Worm (Caenorhabditis elegans): Measurements from ENCODE around the gene F54F7.10.

F54F7.10 gene

DNA sequence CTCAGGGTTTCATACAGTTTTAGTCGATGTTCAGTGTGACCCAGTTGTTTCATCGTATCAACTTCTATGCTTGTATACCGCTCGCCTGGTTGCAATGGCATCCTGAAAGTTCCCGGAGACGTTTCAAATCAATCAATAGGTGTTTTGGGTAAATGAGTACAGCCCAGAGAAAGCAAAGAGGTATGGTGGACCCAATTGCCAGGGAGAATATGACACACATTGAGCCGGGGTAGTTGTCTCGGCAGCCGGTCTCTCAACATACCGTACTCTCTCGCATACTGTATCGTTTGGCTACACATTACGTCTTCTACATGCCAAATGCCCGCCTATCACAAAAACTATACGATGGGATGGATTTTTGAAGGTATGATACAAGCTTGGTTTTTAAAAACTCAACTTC is 34.6 kb downstream of the F54F7.10 start, which contains the start of gene Y62H9A.9:
Y62H9A.9 (minus strand) TSS at position 101 of the 400 bp plus-strand sequence.
- TF ChIP-seq ztf-29 (GFP tag; IDR thresholded peaks at IDR 0.05): no peak
- TF ChIP-seq klf-2 (GFP tag; conservative IDR thresholded peaks at IDR 0.05): no peak
- no peak for TF ChIP-seq med-1 (GFP tag; optimal IDR thresholded peaks at IDR 0.05; ENCODE audit: insufficient read depth)
- TF ChIP-seq cog-1 (tag; optimal IDR thresholded peaks at IDR 0.05): no peak
- TF ChIP-seq ztf-23 (GFP tag; IDR thresholded peaks at IDR 0.05): no peak
- TF ChIP-seq flt-1 (GFP tag; IDR thresholded peaks at IDR 0.05): no peak
- TF ChIP-seq tab-1 (GFP tag; IDR thresholded peaks at IDR 0.05): no peak
- no peak for TF ChIP-seq T22C8.4 (GFP tag; IDR thresholded peaks at IDR 0.05)
- TF ChIP-seq ref-1 (GFP tag; conservative IDR thresholded peaks at IDR 0.05): no peak

DNA sequence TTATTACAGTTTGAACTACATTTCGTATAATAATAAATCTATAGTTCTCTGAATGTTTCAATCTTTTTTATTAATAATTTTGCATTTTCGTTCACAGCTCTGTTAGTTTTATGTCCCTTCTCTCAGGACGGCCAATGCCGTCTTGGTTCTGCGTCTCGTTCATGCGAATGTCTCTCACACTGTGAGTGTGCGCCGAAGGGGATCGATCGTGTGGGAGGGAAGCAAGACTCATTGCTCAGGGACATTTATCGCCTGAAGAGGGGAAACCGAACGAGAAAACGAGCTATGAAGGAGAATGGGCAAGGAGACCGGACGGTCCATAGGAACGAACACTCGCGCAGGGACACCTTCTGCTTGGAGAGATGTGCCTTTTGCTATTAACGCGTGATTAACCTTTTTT is 35.6 kb downstream of the F54F7.10 start:
- no peak; the same call in none of the 2 replicates for TF ChIP-seq T22C8.4 (GFP tag; IDR thresholded peaks at IDR 0.05)
- TF ChIP-seq tab-1 (GFP tag; IDR thresholded peaks at IDR 0.05): no peak
- no peak for TF ChIP-seq ref-1 (GFP tag; conservative IDR thresholded peaks at IDR 0.05)
- TF ChIP-seq flt-1 (GFP tag; IDR thresholded peaks at IDR 0.05): no peak
- no peak for TF ChIP-seq cog-1 (tag; optimal IDR thresholded peaks at IDR 0.05)
- TF ChIP-seq ztf-29 (GFP tag; IDR thresholded peaks at IDR 0.05): no peak
- TF ChIP-seq med-1 (GFP tag; optimal IDR thresholded peaks at IDR 0.05; ENCODE audit: insufficient read depth): no peak
- TF ChIP-seq klf-2 (GFP tag; conservative IDR thresholded peaks at IDR 0.05): no peak
- TF ChIP-seq ztf-23 (GFP tag; IDR thresholded peaks at IDR 0.05): no peak

DNA sequence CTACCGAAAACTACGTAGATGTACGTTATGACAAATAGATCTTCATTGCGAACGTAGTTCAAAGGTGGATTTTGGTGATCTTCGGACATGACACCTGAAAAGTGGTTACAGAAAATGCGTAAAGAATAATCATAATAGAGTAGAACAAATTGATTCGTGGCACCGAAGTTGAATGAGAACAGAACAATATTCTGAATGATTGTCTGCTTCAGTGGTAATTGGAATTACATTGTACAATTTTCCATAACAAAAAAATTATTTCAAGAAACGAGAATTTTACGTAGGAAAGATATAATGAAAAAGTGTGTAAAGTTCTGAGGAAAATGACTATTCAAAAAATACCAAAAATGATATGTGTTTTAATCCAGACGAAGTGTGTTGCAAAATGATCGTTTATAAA is 39.3 kb downstream of the F54F7.10 start, which contains the start of gene Y62H9A.10:
Y62H9A.10 (minus strand) TSS at position 101 of the 400 bp plus-strand sequence.
- TF ChIP-seq klf-2 (GFP tag; conservative IDR thresholded peaks at IDR 0.05): no peak
- TF ChIP-seq ztf-23 (GFP tag; IDR thresholded peaks at IDR 0.05): no peak
- TF ChIP-seq flt-1 (GFP tag; IDR thresholded peaks at IDR 0.05): no peak
- TF ChIP-seq ref-1 (GFP tag; conservative IDR thresholded peaks at IDR 0.05): no peak
- TF ChIP-seq tab-1 (GFP tag; IDR thresholded peaks at IDR 0.05): no peak
- TF ChIP-seq ztf-29 (GFP tag; IDR thresholded peaks at IDR 0.05): no peak
- TF ChIP-seq med-1 (GFP tag; optimal IDR thresholded peaks at IDR 0.05; ENCODE audit: insufficient read depth): no peak
- TF ChIP-seq cog-1 (tag; optimal IDR thresholded peaks at IDR 0.05): no peak
- no peak for TF ChIP-seq T22C8.4 (GFP tag; IDR thresholded peaks at IDR 0.05)

DNA sequence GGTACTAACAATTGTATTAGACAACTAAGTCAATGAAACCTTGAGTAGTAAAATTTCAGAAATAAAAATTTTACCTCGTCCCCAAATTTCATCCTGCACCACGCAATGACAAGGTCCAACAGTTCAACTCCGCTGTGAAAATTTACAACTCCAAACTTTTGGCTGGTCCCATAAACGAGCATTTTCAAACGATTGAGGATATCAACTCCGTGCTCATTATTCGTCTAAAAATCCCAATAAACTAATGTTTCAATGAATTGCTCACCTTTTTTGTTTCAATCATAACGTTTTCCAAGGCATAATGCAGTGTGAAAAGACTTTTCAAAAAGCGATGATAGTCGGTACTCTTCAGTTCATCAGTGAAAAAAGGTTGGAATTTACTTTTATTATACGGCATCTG is 43.2 kb downstream of the F54F7.10 start:
- no peak for TF ChIP-seq med-1 (GFP tag; optimal IDR thresholded peaks at IDR 0.05; ENCODE audit: insufficient read depth)
- no peak for TF ChIP-seq T22C8.4 (GFP tag; IDR thresholded peaks at IDR 0.05)
- TF ChIP-seq ztf-23 (GFP tag; IDR thresholded peaks at IDR 0.05): no peak
- no peak for TF ChIP-seq ref-1 (GFP tag; conservative IDR thresholded peaks at IDR 0.05)
- no peak for TF ChIP-seq flt-1 (GFP tag; IDR thresholded peaks at IDR 0.05)
- no peak for TF ChIP-seq klf-2 (GFP tag; conservative IDR thresholded peaks at IDR 0.05)
- no peak for TF ChIP-seq ztf-29 (GFP tag; IDR thresholded peaks at IDR 0.05)
- TF ChIP-seq tab-1 (GFP tag; IDR thresholded peaks at IDR 0.05): no peak
- no peak for TF ChIP-seq cog-1 (tag; optimal IDR thresholded peaks at IDR 0.05)

DNA sequence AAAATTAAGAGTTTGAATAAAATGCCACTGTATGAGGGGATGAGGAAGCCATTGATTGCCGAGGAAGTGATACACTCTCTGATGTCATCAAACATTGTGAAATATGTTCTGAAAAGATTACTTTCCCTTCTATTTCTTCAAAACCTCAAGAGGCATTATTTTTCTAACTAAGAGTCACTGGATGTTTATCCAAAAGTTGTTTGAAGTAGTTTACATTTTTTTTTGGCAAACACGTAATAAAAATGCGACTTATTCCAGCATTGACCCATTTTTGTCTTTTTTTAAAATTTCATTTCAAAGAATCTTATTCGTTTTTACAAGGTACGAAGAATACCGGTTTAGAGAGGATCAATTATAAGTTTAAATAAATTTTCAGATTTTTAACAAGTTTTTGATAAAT is 43.9 kb downstream of the F54F7.10 start, which contains the start of gene Y62H9A.11:
Y62H9A.11 (minus strand) TSS at position 101 of the 400 bp plus-strand sequence.
- TF ChIP-seq T22C8.4 (GFP tag; IDR thresholded peaks at IDR 0.05) (no peak), ztf-23 (GFP tag; IDR thresholded peaks at IDR 0.05) (no peak), tab-1 (GFP tag; IDR thresholded peaks at IDR 0.05) (no peak), cog-1 (tag; optimal IDR thresholded peaks at IDR 0.05) (no peak), flt-1 (GFP tag; IDR thresholded peaks at IDR 0.05) (no peak), med-1 (GFP tag; optimal IDR thresholded peaks at IDR 0.05; ENCODE audit: insufficient read depth) (no peak)

DNA sequence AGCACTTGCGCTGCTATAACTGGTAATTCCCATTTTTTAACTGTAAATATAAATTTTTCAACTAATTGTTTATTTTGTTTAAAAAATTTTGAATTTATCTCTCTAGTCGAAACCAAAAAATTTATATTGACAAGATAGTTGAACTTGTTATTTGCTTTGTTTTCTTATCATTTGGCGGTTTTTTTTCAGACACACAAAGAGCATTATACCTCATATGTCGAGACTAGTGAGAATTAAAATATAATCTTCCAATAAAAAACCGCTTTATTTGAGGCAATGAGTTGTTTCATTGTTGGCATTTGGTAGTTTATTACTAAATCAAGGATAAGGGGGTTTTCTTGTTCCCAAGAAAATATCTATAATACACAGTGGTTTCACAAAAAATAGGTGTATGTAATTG is 44.8 kb downstream of the F54F7.10 start:
- no peak for TF ChIP-seq cog-1 (tag; optimal IDR thresholded peaks at IDR 0.05)
- TF ChIP-seq ztf-29 (GFP tag; IDR thresholded peaks at IDR 0.05): no peak
- TF ChIP-seq klf-2 (GFP tag; conservative IDR thresholded peaks at IDR 0.05): no peak
- TF ChIP-seq tab-1 (GFP tag; IDR thresholded peaks at IDR 0.05): no peak
- TF ChIP-seq med-1 (GFP tag; optimal IDR thresholded peaks at IDR 0.05; ENCODE audit: insufficient read depth): no peak
- TF ChIP-seq ref-1 (GFP tag; conservative IDR thresholded peaks at IDR 0.05): no peak
- TF ChIP-seq ztf-23 (GFP tag; IDR thresholded peaks at IDR 0.05): no peak
- TF ChIP-seq flt-1 (GFP tag; IDR thresholded peaks at IDR 0.05): no peak
- no peak for TF ChIP-seq T22C8.4 (GFP tag; IDR thresholded peaks at IDR 0.05)

DNA sequence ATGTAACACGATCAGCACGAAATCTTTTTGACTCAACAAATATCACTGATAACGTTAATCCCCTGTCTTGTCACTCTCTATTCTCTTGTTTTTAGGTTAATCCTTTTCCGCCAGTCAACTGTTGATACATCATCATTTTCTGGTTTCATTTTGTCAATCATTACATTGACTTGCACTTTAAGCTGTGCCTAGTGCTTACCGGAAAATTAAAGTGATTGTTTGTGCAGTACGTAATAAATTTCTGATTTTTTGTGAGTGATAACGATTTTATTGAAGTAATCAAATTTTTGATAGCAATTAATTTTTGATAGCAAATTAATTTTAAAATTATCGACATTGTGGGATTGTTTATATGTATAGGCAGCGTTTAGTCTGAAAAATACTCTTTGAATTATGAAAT is 45.8 kb downstream of the F54F7.10 start:
- TF ChIP-seq med-1 (GFP tag; optimal IDR thresholded peaks at IDR 0.05; ENCODE audit: insufficient read depth) (no peak), cog-1 (tag; optimal IDR thresholded peaks at IDR 0.05) (no peak), ztf-23 (GFP tag; IDR thresholded peaks at IDR 0.05) (no peak), ztf-29 (GFP tag; IDR thresholded peaks at IDR 0.05) (no peak)

DNA sequence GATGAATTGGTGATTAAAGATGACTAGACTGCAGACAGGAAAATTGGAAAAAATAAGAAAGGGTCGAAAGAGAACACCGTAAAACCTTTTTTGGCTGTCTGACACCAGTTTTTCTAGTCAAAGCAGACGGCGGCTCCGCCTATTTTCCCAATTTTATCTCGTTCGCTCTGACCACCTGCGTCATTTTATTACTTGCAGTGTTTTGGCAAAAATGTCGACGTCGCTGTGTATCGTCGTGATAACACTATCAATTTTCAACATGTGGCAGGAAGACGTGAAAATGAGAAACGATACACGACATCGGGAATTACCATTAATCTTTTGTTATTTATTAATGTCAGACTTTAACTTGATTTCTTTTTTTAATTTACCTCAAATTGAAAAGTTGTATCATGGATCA is 46.6 kb downstream of the F54F7.10 start, which contains the start of gene Y62H9A.15:
Y62H9A.15 (minus strand) TSS at position 100 of the 400 bp plus-strand sequence.
- TF ChIP-seq tab-1 (GFP tag; IDR thresholded peaks at IDR 0.05) (no peak), med-1 (GFP tag; optimal IDR thresholded peaks at IDR 0.05; ENCODE audit: insufficient read depth) (no peak), ztf-23 (GFP tag; IDR thresholded peaks at IDR 0.05) (no peak), flt-1 (GFP tag; IDR thresholded peaks at IDR 0.05) (no peak), ztf-29 (GFP tag; IDR thresholded peaks at IDR 0.05) (no peak), T22C8.4 (GFP tag; IDR thresholded peaks at IDR 0.05) (no peak), ref-1 (GFP tag; conservative IDR thresholded peaks at IDR 0.05) (no peak), cog-1 (tag; optimal IDR thresholded peaks at IDR 0.05) (no peak), klf-2 (GFP tag; conservative IDR thresholded peaks at IDR 0.05) (no peak)

DNA sequence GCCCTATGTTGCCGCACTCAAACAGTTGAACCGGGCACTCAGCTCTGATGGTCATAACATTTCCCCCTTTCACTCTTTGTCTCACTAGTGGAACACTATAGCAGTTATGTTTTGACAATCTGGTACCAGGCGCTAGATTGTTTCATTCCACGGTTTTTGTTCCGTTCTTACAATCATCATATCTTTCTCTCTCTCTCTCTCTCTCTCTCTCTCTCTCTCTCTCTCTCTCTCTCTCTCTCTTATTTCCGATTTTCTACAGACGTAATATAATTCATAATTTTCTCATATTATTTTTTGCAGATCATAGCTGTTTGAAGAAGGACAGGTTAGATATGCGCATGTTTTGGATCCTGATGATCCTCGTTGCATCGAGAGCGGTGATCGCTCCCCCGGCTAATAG is 50.4 kb downstream of the F54F7.10 start, which contains the start of gene Y62H9A.12:
Y62H9A.12 (plus strand) TSS at position 301 of the 400 bp plus-strand sequence.
- TF ChIP-seq cog-1 (tag; optimal IDR thresholded peaks at IDR 0.05): no peak
- no peak for TF ChIP-seq med-1 (GFP tag; optimal IDR thresholded peaks at IDR 0.05; ENCODE audit: insufficient read depth)
- TF ChIP-seq ztf-29 (GFP tag; IDR thresholded peaks at IDR 0.05): no peak
- TF ChIP-seq flt-1 (GFP tag; IDR thresholded peaks at IDR 0.05): no peak
- TF ChIP-seq T22C8.4 (GFP tag; IDR thresholded peaks at IDR 0.05): no peak
- TF ChIP-seq tab-1 (GFP tag; IDR thresholded peaks at IDR 0.05): no peak
- no peak for TF ChIP-seq klf-2 (GFP tag; conservative IDR thresholded peaks at IDR 0.05)
- no peak for TF ChIP-seq ztf-23 (GFP tag; IDR thresholded peaks at IDR 0.05)
- no peak for TF ChIP-seq ref-1 (GFP tag; conservative IDR thresholded peaks at IDR 0.05)

Data from whole organism, midembryonic.